Fruit fly (Drosophila melanogaster) whole organism, embryonic: Measurements from ENCODE around the gene vsg.

Experiments used
- Adf1 ChIP-seq: fragments of 200-800 bp; sonication (Bioruptor generic); IDR thresholded peaks from 2 replicates; pipeline ENCODE4 v1.3.6; 2022; ENCODE audit warnings: missing biosample characterization, missing genetic modification characterization
- BtbVII ChIP-seq: fragments of 200-800 bp; sonication (Bioruptor generic); optimal IDR thresholded peaks from 3 replicates; lab custom pipeline; 2017; ENCODE audit warnings: missing biosample characterization, mild to moderate bottlenecking, missing genetic modification characterization
- CG10321 ChIP-seq: fragments of 200-800 bp; sonication (Bioruptor generic); IDR thresholded peaks from 2 replicates; pipeline ENCODE4 v1.3.6; 2022; ENCODE audit warnings: missing biosample characterization, missing genetic modification characterization
- CG10462 ChIP-seq: fragments of 200-800 bp; sonication (Bioruptor generic); optimal IDR thresholded peaks from 2 replicates; lab custom pipeline; 2016; ENCODE audit warnings: missing biosample characterization, missing genetic modification characterization
- CG10565 ChIP-seq: fragments of 200-800 bp; sonication (Bioruptor generic); optimal IDR thresholded peaks from 3 replicates; lab custom pipeline; 2016; ENCODE audit warnings: missing biosample characterization, mild to moderate bottlenecking, missing genetic modification characterization
- CG11398 ChIP-seq: fragments of 200-800 bp; sonication (Bioruptor generic); optimal IDR thresholded peaks from 2 replicates; lab custom pipeline; 2016; ENCODE audit warnings: missing biosample characterization, missing genetic modification characterization
- CG13287 ChIP-seq: fragments of 200-800 bp; sonication (Bioruptor generic); IDR thresholded peaks from 2 replicates; pipeline ENCODE4 v1.3.6; 2022; ENCODE audit warnings: missing biosample characterization, missing genetic modification characterization; ENCODE audit not compliant: partially characterized antibody
- CG17385 ChIP-seq: fragments of 200-800 bp; sonication (Bioruptor generic); optimal IDR thresholded peaks from 3 replicates; lab custom pipeline; 2018; ENCODE audit warnings: missing biosample characterization, mild to moderate bottlenecking, missing genetic modification characterization
- CG30020 ChIP-seq: fragments of 200-800 bp; optimal IDR thresholded peaks from 2 replicates; lab custom pipeline; 2019; ENCODE audit warnings: missing biosample characterization, mild to moderate bottlenecking, missing genetic modification characterization, moderate library complexity
- CG3065 ChIP-seq: fragments of 200-800 bp; sonication (Bioruptor generic); optimal IDR thresholded peaks from 2 replicates; lab custom pipeline; 2016; ENCODE audit warnings: missing biosample characterization, missing genetic modification characterization
- CG32767 ChIP-seq: fragments of 200-800 bp; sonication (Bioruptor generic); IDR thresholded peaks from 2 replicates; pipeline ENCODE4 v1.3.6; 2022; ENCODE audit warnings: missing biosample characterization, missing genetic modification characterization
- CG34422 ChIP-seq: fragments of 200-800 bp; sonication (Bioruptor generic); IDR thresholded peaks from 3 replicates; pipeline ENCODE4 v1.3.6; 2022; ENCODE audit warnings: missing biosample characterization, missing genetic modification characterization
- CG3995 ChIP-seq: fragments of 200-800 bp; sonication (Bioruptor generic); optimal IDR thresholded peaks from 3 replicates; lab custom pipeline; 2016; ENCODE audit warnings: missing biosample characterization, missing genetic modification characterization
- CG42726 ChIP-seq: fragments of 200-800 bp; sonication (Bioruptor generic); IDR thresholded peaks from 2 replicates; pipeline ENCODE4 v1.3.6; 2022; ENCODE audit warnings: missing biosample characterization, missing genetic modification characterization; ENCODE audit not compliant: partially characterized antibody
- CG4730 ChIP-seq: fragments of 200-800 bp; sonication (Bioruptor generic); IDR thresholded peaks from 2 replicates; pipeline ENCODE4 v1.3.6; 2022; ENCODE audit warnings: missing biosample characterization, missing genetic modification characterization
- CG5245 ChIP-seq: fragments of 200-800 bp; sonication (Bioruptor generic); optimal IDR thresholded peaks from 3 replicates; lab custom pipeline; 2016; ENCODE audit warnings: missing biosample characterization, missing genetic modification characterization
- CG7928 ChIP-seq: fragments of 200-800 bp; sonication (Bioruptor generic); optimal IDR thresholded peaks from 2 replicates; lab custom pipeline; 2017; ENCODE audit warnings: missing biosample characterization, mild to moderate bottlenecking, missing genetic modification characterization
- CG9817 ChIP-seq: fragments of 200-800 bp; sonication (Bioruptor generic); optimal IDR thresholded peaks from 2 replicates; lab custom pipeline; 2018; ENCODE audit warnings: missing biosample characterization, mild to moderate bottlenecking, missing genetic modification characterization, moderate library complexity
- CTCF ChIP-seq: fragments of 200-800 bp; sonication (Bioruptor generic); optimal IDR thresholded peaks from 2 replicates; lab custom pipeline; 2017; ENCODE audit warnings: missing biosample characterization, mild to moderate bottlenecking, missing genetic modification characterization, moderate library complexity
- Dll ChIP-seq: fragments of 200-800 bp; sonication (Bioruptor generic); IDR thresholded peaks from 4 replicates; pipeline ENCODE4 v1.3.6; 2022; ENCODE audit warnings: missing biosample characterization, missing genetic modification characterization; ENCODE audit not compliant: partially characterized antibody
- Dp ChIP-seq: fragments of 200-800 bp; sonication (Bioruptor generic); optimal IDR thresholded peaks from 2 replicates; lab custom pipeline; 2018; ENCODE audit warnings: missing biosample characterization, mild to moderate bottlenecking, missing genetic modification characterization, moderate library complexity
- H15 ChIP-seq: fragments of 200-800 bp; sonication (Bioruptor generic); IDR thresholded peaks from 3 replicates; pipeline ENCODE4 v1.3.6; 2022; ENCODE audit warnings: missing biosample characterization, missing genetic modification characterization
- HHEX ChIP-seq: fragments of 200-800 bp; sonication (Bioruptor generic); optimal IDR thresholded peaks from 3 replicates; lab custom pipeline; 2017; ENCODE audit warnings: missing biosample characterization, mild to moderate bottlenecking, missing genetic modification characterization, missing genetic modification reagents
- Hand ChIP-seq: fragments of 200-800 bp; sonication (Bioruptor generic); optimal IDR thresholded peaks from 2 replicates; lab custom pipeline; 2017; ENCODE audit warnings: mild to moderate bottlenecking, missing biosample characterization, missing genetic modification reagents, missing genetic modification characterization
- Hr3 ChIP-seq: fragments of 200-800 bp; sonication (Bioruptor generic); optimal IDR thresholded peaks from 3 replicates; lab custom pipeline; 2016; ENCODE audit warnings: missing biosample characterization, missing genetic modification characterization
- Hsf ChIP-seq: fragments of 200-800 bp; sonication (Bioruptor generic); optimal IDR thresholded peaks from 3 replicates; lab custom pipeline; 2016; ENCODE audit warnings: missing biosample characterization, missing genetic modification characterization
- MESR4 ChIP-seq: fragments of 200-800 bp; sonication (Bioruptor generic); optimal IDR thresholded peaks from 2 replicates; lab custom pipeline; 2018; ENCODE audit warnings: missing biosample characterization, mild to moderate bottlenecking, missing genetic modification characterization, moderate library complexity
- Max ChIP-seq: fragments of 200-800 bp; sonication (Bioruptor generic); optimal IDR thresholded peaks from 2 replicates; lab custom pipeline; 2016; ENCODE audit warnings: missing biosample characterization, mild to moderate bottlenecking, missing genetic modification characterization
- Mes4 ChIP-seq: fragments of 200-800 bp; sonication (Bioruptor generic); optimal IDR thresholded peaks from 2 replicates; lab custom pipeline; 2016; ENCODE audit warnings: missing biosample characterization, missing genetic modification characterization
- Neu2 ChIP-seq: fragments of 200-800 bp; sonication (Bioruptor generic); optimal IDR thresholded peaks from 3 replicates; lab custom pipeline; 2016; ENCODE audit warnings: missing biosample characterization, missing genetic modification characterization, borderline replicate concordance
- PHDP ChIP-seq: fragments of 200-800 bp; sonication (Bioruptor generic); optimal IDR thresholded peaks from 3 replicates; lab custom pipeline; 2018; ENCODE audit warnings: missing biosample characterization, mild to moderate bottlenecking, missing genetic modification characterization, moderate library complexity
- Scr ChIP-seq: fragments of 200-800 bp; sonication (Bioruptor generic); IDR thresholded peaks from 2 replicates; pipeline ENCODE4 v1.3.6; 2022; ENCODE audit warnings: missing biosample characterization, missing genetic modification characterization; ENCODE audit not compliant: partially characterized antibody
- Usf ChIP-seq: fragments of 200-800 bp; sonication (Bioruptor generic); optimal IDR thresholded peaks from 2 replicates; lab custom pipeline; 2017; ENCODE audit warnings: missing genotype, missing biosample characterization, missing genetic modification characterization
- abd-A ChIP-seq: fragments of 200-800 bp; sonication (Bioruptor generic); optimal IDR thresholded peaks from 3 replicates; lab custom pipeline; 2019; ENCODE audit warnings: missing biosample characterization, mild to moderate bottlenecking, missing genetic modification characterization, moderate library complexity
- ap ChIP-seq: fragments of 200-800 bp; sonication (Bioruptor generic); IDR thresholded peaks from 2 replicates; pipeline ENCODE4 v1.3.6; 2022; ENCODE audit warnings: missing biosample characterization, missing genetic modification characterization
- cato ChIP-seq: fragments of 200-800 bp; sonication (Bioruptor generic); optimal IDR thresholded peaks from 2 replicates; lab custom pipeline; 2016; ENCODE audit warnings: missing biosample characterization, missing genetic modification characterization, borderline replicate concordance
- crc ChIP-seq: fragments of 200-800 bp; sonication (Bioruptor generic); optimal IDR thresholded peaks from 2 replicates; lab custom pipeline; 2016; ENCODE audit warnings: missing biosample characterization, missing genetic modification characterization
- dm ChIP-seq: fragments of 200-800 bp; sonication (Bioruptor generic); optimal IDR thresholded peaks from 3 replicates; lab custom pipeline; 2016; ENCODE audit warnings: missing biosample characterization, missing genetic modification characterization
- dpn ChIP-seq, 2 experiments: fragments of 200-800 bp; sonication (Bioruptor generic); optimal IDR thresholded peaks; 3 replicates each; lab custom pipeline; 2016; ENCODE audit warnings: missing biosample characterization in 2 of 2, missing genetic modification characterization in 2 of 2
- en ChIP-seq: fragments of 200-800 bp; sonication (Bioruptor generic); optimal IDR thresholded peaks from 2 replicates; lab custom pipeline; 2016; ENCODE audit warnings: missing biosample characterization, missing genetic modification characterization
- eyg ChIP-seq: fragments of 200-800 bp; sonication (Bioruptor generic); optimal IDR thresholded peaks from 3 replicates; lab custom pipeline; 2016; ENCODE audit warnings: missing biosample characterization, missing genetic modification characterization
- gsb-n ChIP-seq: fragments of 200-800 bp; sonication (Bioruptor generic); optimal IDR thresholded peaks from 3 replicates; lab custom pipeline; 2018; ENCODE audit warnings: missing biosample characterization, mild to moderate bottlenecking, missing genetic modification characterization
- gt ChIP-seq: fragments of 200-800 bp; sonication (Bioruptor generic); IDR thresholded peaks from 2 replicates; pipeline ENCODE4 v1.3.6; 2022; ENCODE audit warnings: missing biosample characterization, missing genetic modification characterization
- jing ChIP-seq: fragments of 200-800 bp; sonication (Bioruptor generic); optimal IDR thresholded peaks from 2 replicates; lab custom pipeline; 2018; ENCODE audit warnings: missing biosample characterization, mild to moderate bottlenecking, missing genetic modification characterization
- psq ChIP-seq: fragments of 200-800 bp; sonication (Bioruptor generic); optimal IDR thresholded peaks from 2 replicates; lab custom pipeline; 2017; ENCODE audit warnings: missing biosample characterization, missing genetic modification characterization
- run ChIP-seq: fragments of 200-800 bp; sonication (Bioruptor generic); optimal IDR thresholded peaks from 3 replicates; lab custom pipeline; 2018; ENCODE audit warnings: missing biosample characterization, mild to moderate bottlenecking, missing genetic modification characterization
- sob ChIP-seq: fragments of 200-800 bp; sonication (Bioruptor generic); IDR thresholded peaks from 2 replicates; pipeline ENCODE4 v1.3.6; 2022; ENCODE audit warnings: missing biosample characterization, missing genetic modification characterization
- sug ChIP-seq: fragments of 200-800 bp; optimal IDR thresholded peaks from 2 replicates; lab custom pipeline; 2019; ENCODE audit warnings: missing biosample characterization, mild to moderate bottlenecking, missing genetic modification characterization, moderate library complexity
- trh ChIP-seq: fragments of 200-800 bp; sonication (Bioruptor generic); optimal IDR thresholded peaks from 2 replicates; lab custom pipeline; 2016; ENCODE audit warnings: missing biosample characterization, missing genetic modification characterization
- tup ChIP-seq: fragments of 200-800 bp; sonication (Bioruptor generic); optimal IDR thresholded peaks from 2 replicates; lab custom pipeline; 2016; ENCODE audit warnings: missing biosample characterization, mild to moderate bottlenecking, missing genetic modification characterization, moderate library complexity
- unpg ChIP-seq: fragments of 200-800 bp; sonication (Bioruptor generic); optimal IDR thresholded peaks from 3 replicates; lab custom pipeline; 2018; ENCODE audit warnings: missing biosample characterization, mild to moderate bottlenecking, missing genetic modification characterization, moderate library complexity
- zf30C ChIP-seq: fragments of 200-800 bp; sonication (Bioruptor generic); optimal IDR thresholded peaks from 3 replicates; lab custom pipeline; 2018; ENCODE audit warnings: missing biosample characterization, mild to moderate bottlenecking, missing genetic modification characterization

Gene vsg

dm6 chr3L:9762036-9762597 is 48.0 kb downstream of the vsg start (continued):
- no peak for TF ChIP-seq Neu2 (GFP tag; lab: Kevin White, UChicago)
- TF ChIP-seq zf30C (GFP tag; lab: Kevin White, UChicago), result no peak
- TF ChIP-seq CG42726, result no peak
- peak; percentile 24; the same call in 1 of the 2 replicates for TF ChIP-seq CG13287 (GFP tag; lab: Robert Waterston, UW)
- TF ChIP-seq jing, result no peak
- TF ChIP-seq CG32767 (GFP tag; lab: Robert Waterston, UW), result no peak
- no peak for TF ChIP-seq crc
- TF ChIP-seq dm (GFP tag; lab: Kevin White, UChicago), result no peak
- TF ChIP-seq HHEX (GFP tag; lab: Kevin White, UChicago), result no peak
- TF ChIP-seq Hsf, result no peak
- TF ChIP-seq CG10321 (GFP tag; lab: Robert Waterston, UW), result no peak
- TF ChIP-seq ap, result no peak
- no peak for TF ChIP-seq CG30020 (tag; lab: Kevin White, UChicago)
- no peak for TF ChIP-seq Hr3 (GFP tag; lab: Kevin White, UChicago)
- no peak for TF ChIP-seq CG10565 (GFP tag; lab: Kevin White, UChicago)
- no peak for TF ChIP-seq H15 (GFP tag; lab: Robert Waterston, UW)
- TF ChIP-seq BtbVII (GFP tag; lab: Kevin White, UChicago), result no peak
- no peak for TF ChIP-seq CG4730 (GFP tag; lab: Robert Waterston, UW)
- TF ChIP-seq dpn (GFP tag; optimal IDR thresholded peaks at IDR 0.05; lab: Kevin White, UChicago), result peak in 1 of 2 experiments; percentile 17
- no peak for TF ChIP-seq Max (GFP tag; lab: Kevin White, UChicago)
- TF ChIP-seq CG9817 (tag; lab: Kevin White, UChicago), result no peak
- TF ChIP-seq eyg (GFP tag; lab: Kevin White, UChicago), result no peak
- no peak for TF ChIP-seq Dll (GFP tag; lab: Robert Waterston, UW)
- peak; percentile 8 for TF ChIP-seq Dp (GFP tag; lab: Kevin White, UChicago)
- TF ChIP-seq CG3995 (GFP tag; lab: Kevin White, UChicago), result no peak
- TF ChIP-seq CG5245 (GFP tag; lab: Kevin White, UChicago), result no peak
- TF ChIP-seq Adf1 (GFP tag; lab: Robert Waterston, UW), result peak; percentile 55; the same call in 1 of the 2 replicates
- no peak for TF ChIP-seq cato (GFP tag; lab: Kevin White, UChicago)
- no peak for TF ChIP-seq abd-A (tag; lab: Kevin White, UChicago)
- no peak for TF ChIP-seq CG7928 (GFP tag; lab: Kevin White, UChicago)
- TF ChIP-seq Scr (GFP tag; lab: Robert Waterston, UW), result no peak
- no peak for TF ChIP-seq run (tag; lab: Kevin White, UChicago)
- TF ChIP-seq trh (GFP tag; lab: Kevin White, UChicago), result no peak
- no peak for TF ChIP-seq CG3065 (GFP tag; lab: Kevin White, UChicago)
- TF ChIP-seq psq (GFP tag; lab: Kevin White, UChicago), result no peak
- no peak for TF ChIP-seq gsb-n
- peak; percentile 30 for TF ChIP-seq sug (tag; lab: Kevin White, UChicago)
- TF ChIP-seq CG17385 (GFP tag; lab: Kevin White, UChicago), result no peak
- TF ChIP-seq CTCF (GFP tag; lab: Kevin White, UChicago), result peak; percentile 43
- TF ChIP-seq CG10462 (GFP tag; lab: Kevin White, UChicago), result no peak
- TF ChIP-seq Usf (GFP tag; lab: Kevin White, UChicago), result no peak
- TF ChIP-seq PHDP (tag; lab: Kevin White, UChicago), result peak; percentile 47
- TF ChIP-seq unpg (GFP tag; lab: Kevin White, UChicago), result peak; percentile 6
- peak; percentile 26 for TF ChIP-seq Mes4 (GFP tag; lab: Kevin White, UChicago)
- no peak for TF ChIP-seq Hand (GFP tag; lab: Kevin White, UChicago)
- TF ChIP-seq sob (GFP tag; lab: Robert Waterston, UW), result no peak
- no peak for TF ChIP-seq tup (GFP tag; lab: Kevin White, UChicago)
- no peak for TF ChIP-seq CG11398 (GFP tag; lab: Kevin White, UChicago)
- no peak for TF ChIP-seq MESR4 (GFP tag; lab: Kevin White, UChicago)
- TF ChIP-seq gt (GFP tag; lab: Robert Waterston, UW), result no peak
- TF ChIP-seq CG34422 (GFP tag; lab: Robert Waterston, UW), result no peak
- no peak for TF ChIP-seq en (GFP tag; lab: Kevin White, UChicago)
